Fruit fly (Drosophila melanogaster) whole organism, embryonic: ENCODE measurements around the gene Utx.
A peak's percentile ranks its signal among the peaks of the same experiment; 100 is the strongest.

Experiments
- CG12155 ChIP-seq: fragments of 200-800 bp; sonication (Bioruptor generic); optimal IDR thresholded peaks from 3 replicates; lab custom pipeline; 2016; ENCODE audit warnings: missing biosample characterization, missing genetic modification characterization
- CG12391 ChIP-seq: fragments of 200-800 bp; sonication (Bioruptor generic); optimal IDR thresholded peaks from 3 replicates; lab custom pipeline; 2018; ENCODE audit warnings: missing biosample characterization, mild to moderate bottlenecking, missing genetic modification characterization, moderate library complexity
- CG12659 ChIP-seq: fragments of 200-800 bp; sonication (Bioruptor generic); optimal IDR thresholded peaks from 3 replicates; lab custom pipeline; 2017; ENCODE audit warnings: mild to moderate bottlenecking, missing biosample characterization, missing genetic modification reagents, missing genetic modification characterization
- CG13624 ChIP-seq: fragments of 200-800 bp; sonication (Bioruptor generic); optimal IDR thresholded peaks from 2 replicates; lab custom pipeline; 2016; ENCODE audit warnings: missing biosample characterization, missing genetic modification characterization
- CG14860 ChIP-seq: fragments of 200-800 bp; sonication (Bioruptor generic); IDR thresholded peaks from 3 replicates; pipeline ENCODE4 v1.3.6; 2022; ENCODE audit warnings: missing biosample characterization, missing genetic modification characterization; ENCODE audit not compliant: partially characterized antibody
- CG1603 ChIP-seq: fragments of 200-800 bp; sonication (Bioruptor generic); optimal IDR thresholded peaks from 2 replicates; lab custom pipeline; 2019; ENCODE audit warnings: missing biosample characterization, mild to moderate bottlenecking, missing genetic modification characterization, moderate library complexity
- CG1647 ChIP-seq: fragments of 200-800 bp; sonication (Bioruptor generic); optimal IDR thresholded peaks from 3 replicates; lab custom pipeline; 2016; ENCODE audit warnings: missing biosample characterization, missing genetic modification characterization
- CG17568 ChIP-seq: fragments of 200-800 bp; sonication (Bioruptor generic); optimal IDR thresholded peaks from 2 replicates; lab custom pipeline; 2018; ENCODE audit warnings: missing biosample characterization, mild to moderate bottlenecking, missing genetic modification characterization, moderate library complexity
- CG17612 ChIP-seq: fragments of 200-800 bp; sonication (Bioruptor generic); IDR thresholded peaks from 2 replicates; pipeline ENCODE4 v1.3.6; 2022; ENCODE audit warnings: missing biosample characterization, missing genetic modification characterization
- CG18262 ChIP-seq: fragments of 200-800 bp; optimal IDR thresholded peaks from 3 replicates; lab custom pipeline; 2019; ENCODE audit warnings: missing biosample characterization, mild to moderate bottlenecking, missing genetic modification characterization, moderate library complexity
- CG3838 ChIP-seq: fragments of 200-800 bp; sonication (Bioruptor generic); optimal IDR thresholded peaks from 3 replicates; lab custom pipeline; 2016; ENCODE audit warnings: missing biosample characterization, missing genetic modification characterization
- CG5953 ChIP-seq: fragments of 200-800 bp; sonication (Bioruptor generic); IDR thresholded peaks from 2 replicates; pipeline ENCODE4 v1.3.6; 2022; ENCODE audit warnings: missing biosample characterization, missing genetic modification characterization
- CG7372 ChIP-seq: fragments of 200-800 bp; sonication (Bioruptor generic); IDR thresholded peaks from 2 replicates; pipeline ENCODE4 v1.3.6; 2022; ENCODE audit warnings: missing biosample characterization, missing genetic modification characterization
- CG7786 ChIP-seq: fragments of 200-800 bp; sonication (Bioruptor generic); optimal IDR thresholded peaks from 2 replicates; lab custom pipeline; 2016; ENCODE audit warnings: missing biosample characterization, missing genetic modification characterization
- CG7987 ChIP-seq: fragments of 200-800 bp; sonication (Bioruptor generic); optimal IDR thresholded peaks from 2 replicates; lab custom pipeline; 2018; ENCODE audit warnings: missing biosample characterization, mild to moderate bottlenecking, missing genetic modification characterization, moderate library complexity
- CG9437 ChIP-seq: fragments of 200-800 bp; sonication (Bioruptor generic); optimal IDR thresholded peaks from 2 replicates; lab custom pipeline; 2018; ENCODE audit warnings: missing biosample characterization, mild to moderate bottlenecking, missing genetic modification characterization
- D19B ChIP-seq: fragments of 200-800 bp; sonication (Bioruptor generic); optimal IDR thresholded peaks from 2 replicates; lab custom pipeline; 2017; ENCODE audit warnings: missing biosample characterization, mild to moderate bottlenecking, missing genetic modification characterization
- E2f2 ChIP-seq: fragments of 200-800 bp; sonication (Bioruptor generic); IDR thresholded peaks from 2 replicates; pipeline ENCODE4 v1.3.6; 2022; ENCODE audit warnings: missing biosample characterization, missing genetic modification characterization
- Hand ChIP-seq: fragments of 200-800 bp; sonication (Bioruptor generic); optimal IDR thresholded peaks from 2 replicates; lab custom pipeline; 2017; ENCODE audit warnings: mild to moderate bottlenecking, missing biosample characterization, missing genetic modification reagents, missing genetic modification characterization
- HmgZ ChIP-seq: fragments of 200-800 bp; sonication (Bioruptor generic); optimal IDR thresholded peaks from 2 replicates; lab custom pipeline; 2018; ENCODE audit warnings: missing biosample characterization, mild to moderate bottlenecking, missing genetic modification characterization
- MBD-R2 ChIP-seq: fragments of 200-800 bp; sonication (Bioruptor generic); IDR thresholded peaks from 2 replicates; pipeline ENCODE4 v1.3.6; 2022; ENCODE audit warnings: missing biosample characterization, missing genetic modification characterization
- Mrtf ChIP-seq: fragments of 200-800 bp; sonication (Bioruptor generic); IDR thresholded peaks from 3 replicates; pipeline ENCODE4 v1.3.6; 2022; ENCODE audit warnings: missing biosample characterization, missing genetic modification characterization
- NK7.1 ChIP-seq: fragments of 200-800 bp; sonication (Bioruptor generic); optimal IDR thresholded peaks from 3 replicates; lab custom pipeline; 2016; ENCODE audit warnings: missing biosample characterization, missing genetic modification characterization
- Optix ChIP-seq: fragments of 200-800 bp; sonication (Bioruptor generic); IDR thresholded peaks from 3 replicates; pipeline ENCODE4 v1.3.6; 2022; ENCODE audit warnings: missing biosample characterization, missing genetic modification characterization
- TFAM ChIP-seq: fragments of 200-800 bp; sonication (Bioruptor generic); optimal IDR thresholded peaks from 2 replicates; lab custom pipeline; 2017; ENCODE audit warnings: missing biosample characterization, missing genetic modification characterization, inconsistent platforms
- Xrp1 ChIP-seq: fragments of 200-800 bp; sonication (Bioruptor generic); IDR thresholded peaks from 2 replicates; pipeline ENCODE4 v1.3.6; 2022; ENCODE audit warnings: missing biosample characterization, missing genetic modification characterization
- YL-1 ChIP-seq: fragments of 200-800 bp; sonication (Bioruptor generic); optimal IDR thresholded peaks from 3 replicates; lab custom pipeline; 2017; ENCODE audit warnings: missing biosample characterization, mild to moderate bottlenecking, missing genetic modification characterization
- ase ChIP-seq: fragments of 200-800 bp; sonication (Bioruptor generic); IDR thresholded peaks from 3 replicates; pipeline ENCODE4 v1.3.6; 2022; ENCODE audit warnings: missing biosample characterization, missing genetic modification characterization
- bbx ChIP-seq: fragments of 200-800 bp; sonication (Bioruptor generic); IDR thresholded peaks from 2 replicates; pipeline ENCODE4 v1.3.6; 2022; ENCODE audit warnings: missing biosample characterization, missing genetic modification characterization; ENCODE audit not compliant: partially characterized antibody
- cg ChIP-seq: fragments of 200-800 bp; sonication (Bioruptor generic); optimal IDR thresholded peaks from 3 replicates; lab custom pipeline; 2019; ENCODE audit warnings: missing biosample characterization, mild to moderate bottlenecking, missing genetic modification characterization, moderate library complexity
- chinmo ChIP-seq: fragments of 200-800 bp; sonication (Bioruptor generic); IDR thresholded peaks from 4 replicates; pipeline ENCODE4 v1.3.6; 2022; ENCODE audit warnings: missing biosample characterization, missing genetic modification characterization; ENCODE audit not compliant: partially characterized antibody
- corto ChIP-seq: fragments of 200-800 bp; sonication (Bioruptor generic); optimal IDR thresholded peaks from 2 replicates; lab custom pipeline; 2016; ENCODE audit warnings: missing biosample characterization, mild to moderate bottlenecking, missing genetic modification characterization, moderate library complexity
- crc ChIP-seq: fragments of 200-800 bp; sonication (Bioruptor generic); optimal IDR thresholded peaks from 2 replicates; lab custom pipeline; 2016; ENCODE audit warnings: missing biosample characterization, missing genetic modification characterization
- dpn ChIP-seq, 2 experiments: fragments of 200-800 bp; sonication (Bioruptor generic); optimal IDR thresholded peaks; 3 replicates each; lab custom pipeline; 2016; ENCODE audit warnings: missing biosample characterization in 2 of 2, missing genetic modification characterization in 2 of 2
- eve ChIP-seq, 2 experiments: fragments of >200 bp; optimal IDR thresholded peaks; 2 replicates each; lab custom pipeline; 2017; ENCODE audit warnings: missing biosample characterization in 2 of 2, missing genetic modification characterization in 2 of 2
- gem ChIP-seq: fragments of 200-800 bp; sonication (Bioruptor generic); optimal IDR thresholded peaks from 2 replicates; lab custom pipeline; 2019; ENCODE audit warnings: missing biosample characterization, mild to moderate bottlenecking, missing genetic modification characterization, moderate library complexity
- lbe ChIP-seq: fragments of 200-800 bp; sonication (Bioruptor generic); optimal IDR thresholded peaks from 2 replicates; lab custom pipeline; 2016; ENCODE audit warnings: missing biosample characterization, mild to moderate bottlenecking, missing genetic modification characterization
- mld ChIP-seq: fragments of 200-800 bp; sonication (Bioruptor generic); IDR thresholded peaks from 3 replicates; pipeline ENCODE4 v1.3.6; 2022; ENCODE audit warnings: missing biosample characterization, missing genetic modification characterization; ENCODE audit not compliant: partially characterized antibody
- nom ChIP-seq: fragments of 200-800 bp; sonication (Bioruptor generic); optimal IDR thresholded peaks from 2 replicates; lab custom pipeline; 2017; ENCODE audit warnings: missing biosample characterization, missing genetic modification characterization, mild to moderate bottlenecking, moderate library complexity, missing genetic modification reagents
- pfk ChIP-seq: fragments of 200-800 bp; sonication (Bioruptor generic); optimal IDR thresholded peaks from 2 replicates; lab custom pipeline; 2018; ENCODE audit warnings: missing biosample characterization, mild to moderate bottlenecking, missing genetic modification characterization, moderate library complexity
- pzg ChIP-seq: fragments of 200-800 bp; sonication (Bioruptor generic); optimal IDR thresholded peaks from 3 replicates; lab custom pipeline; 2018; ENCODE audit warnings: missing biosample characterization, mild to moderate bottlenecking, missing genetic modification characterization, moderate library complexity
- sens ChIP-seq: fragments of 200-800 bp; sonication (Bioruptor generic); peaks from one replicate; lab custom pipeline; 2016; ENCODE audit warnings: missing biosample characterization, missing genetic modification characterization
- stwl ChIP-seq: fragments of 200-800 bp; sonication (Bioruptor generic); optimal IDR thresholded peaks from 3 replicates; lab custom pipeline; 2018; ENCODE audit warnings: missing biosample characterization, mild to moderate bottlenecking, missing genetic modification characterization, moderate library complexity
- trem ChIP-seq: fragments of 200-800 bp; optimal IDR thresholded peaks from 3 replicates; lab custom pipeline; 2019; ENCODE audit warnings: missing biosample characterization, mild to moderate bottlenecking, missing genetic modification characterization, moderate library complexity
- vfl ChIP-seq: fragments of 200-800 bp; sonication (Bioruptor generic); optimal IDR thresholded peaks from 2 replicates; lab custom pipeline; 2016; ENCODE audit warnings: missing biosample characterization, missing genetic modification characterization
- wek ChIP-seq: fragments of 200-800 bp; sonication (Bioruptor generic); optimal IDR thresholded peaks from 3 replicates; lab custom pipeline; 2018; ENCODE audit warnings: missing biosample characterization, mild to moderate bottlenecking, missing genetic modification characterization, moderate library complexity
- yki ChIP-seq: fragments of >200 bp; optimal IDR thresholded peaks from 3 replicates; lab custom pipeline; 2018

Utx gene

dm6 chr2L:10265129-10265528 lies 13.5 kb downstream of the Utx start, which contains the start of gene Mob3 (continued):
- TF ChIP-seq CG12659 (GFP tag; lab: Kevin White, UChicago), result peak; percentile 31
- no peak for TF ChIP-seq CG1647 (GFP tag; lab: Kevin White, UChicago)
- no peak for TF ChIP-seq gem
- TF ChIP-seq lbe (GFP tag; lab: Kevin White, UChicago), result peak; percentile 51
- TF ChIP-seq MBD-R2 (GFP tag; lab: Robert Waterston, UW), result peak; percentile 68
- no peak for TF ChIP-seq CG12155 (GFP tag; lab: Kevin White, UChicago)
- TF ChIP-seq bbx (GFP tag; lab: Robert Waterston, UW), result peak; percentile 34; the same call in 1 of the 2 replicates
- peak; percentile 30 for TF ChIP-seq stwl
- TF ChIP-seq YL-1 (GFP tag; lab: Kevin White, UChicago), result peak; percentile 53
- TF ChIP-seq trem (tag; lab: Kevin White, UChicago), result peak; percentile 23

- TF ChIP-seq CG7786 (GFP tag; lab: Kevin White, UChicago) (no peak), CG7987 (GFP tag; lab: Kevin White, UChicago) (no peak), yki (lab: Kevin White, UChicago) (no peak), CG14860 (GFP tag; lab: Robert Waterston, UW) (no peak), CG13624 (GFP tag; lab: Kevin White, UChicago) (peak; percentile 82), eve (GFP tag; optimal IDR thresholded peaks at IDR 0.05; lab: Kevin White, UChicago) (peak in 1 of 2 experiments; percentile 44), YL-1 (GFP tag; lab: Kevin White, UChicago) (peak; percentile 76), HmgZ (no peak), TFAM (GFP tag; lab: Kevin White, UChicago) (no peak), CG5953 (GFP tag; lab: Robert Waterston, UW) (no peak), mld (GFP tag; lab: Robert Waterston, UW) (no peak), dpn (GFP tag; optimal IDR thresholded peaks at IDR 0.05; lab: Kevin White, UChicago) (no peak), CG17568 (peak; percentile 14), chinmo (no peak), Optix (GFP tag; lab: Robert Waterston, UW) (no peak), pzg (peak; percentile 22), ase (no peak), CG7372 (GFP tag; lab: Robert Waterston, UW) (no peak), Hand (GFP tag; lab: Kevin White, UChicago) (no peak), CG3838 (GFP tag; lab: Kevin White, UChicago) (no peak), D19B (GFP tag; lab: Kevin White, UChicago) (no peak), wek (peak; percentile 47), bbx (GFP tag; lab: Robert Waterston, UW) (no peak), Mrtf (no peak), cg (GFP tag; lab: Kevin White, UChicago) (peak; percentile 95), crc (GFP tag; lab: Kevin White, UChicago) (no peak), CG1603 (tag; lab: Kevin White, UChicago) (peak; percentile 99), CG9437 (GFP tag; lab: Kevin White, UChicago) (no peak), pfk (peak; percentile 89), CG18262 (tag; lab: Kevin White, UChicago) (peak; percentile 0), CG17612 (GFP tag; lab: Robert Waterston, UW) (no peak), E2f2 (GFP tag; lab: Robert Waterston, UW) (peak; percentile 58), corto (GFP tag; lab: Kevin White, UChicago) (peak; percentile 76), NK7.1 (GFP tag; lab: Kevin White, UChicago) (no peak), sens (GFP tag; lab: Kevin White, UChicago) (peak; percentile 59), Xrp1 (no peak), nom (peak; percentile 6), vfl (GFP tag; lab: Kevin White, UChicago) (no peak), CG12391 (tag; lab: Kevin White, UChicago) (no peak)
Measured at dm6 chr2L:10263830-10264634, 14.6 kb downstream of the Utx start, which contains the start of gene REPTOR-BP. REPTOR-BP (plus strand) TSS chr2L:10264125.
